Worm (Caenorhabditis elegans): ENCODE results near the gene F48A11.4.

DNA sequence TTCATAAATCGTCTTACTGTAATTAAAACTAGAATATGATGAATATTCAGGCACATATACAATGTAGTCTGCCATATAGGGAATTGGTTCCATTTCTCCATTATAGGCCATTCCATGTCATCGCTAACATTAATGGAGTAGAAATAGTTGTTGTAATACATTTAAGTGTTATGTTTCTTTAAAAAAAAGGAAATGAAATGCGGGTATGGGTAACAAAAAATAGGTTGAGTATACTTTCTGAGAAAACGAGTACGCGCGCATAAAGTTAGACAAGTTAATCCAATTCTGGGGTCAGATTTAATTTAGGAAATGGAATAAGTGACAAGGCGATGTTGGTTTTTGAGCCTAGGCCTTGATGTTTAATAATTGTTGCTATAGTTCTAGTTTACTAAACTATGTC lies 42.7 kb downstream of the F48A11.4 start, which contains the start of gene T01D1.7:
- no peak for TF ChIP-seq tbx-2 (tag; optimal IDR thresholded peaks at IDR 0.05)
- TF ChIP-seq nhr-11 (tag; optimal IDR thresholded peaks at IDR 0.05), result no peak
- no peak for TF ChIP-seq lin-15B (tag; optimal IDR thresholded peaks at IDR 0.05)
- TF ChIP-seq nhr-76 (tag; optimal IDR thresholded peaks at IDR 0.05), result no peak
- no peak for TF ChIP-seq jun-1 (tag; optimal IDR thresholded peaks at IDR 0.05)
- no peak for TF ChIP-seq ztf-4 (tag; optimal IDR thresholded peaks at IDR 0.05)
- no peak for TF ChIP-seq skn-1 (tag; optimal IDR thresholded peaks at IDR 0.05)
- TF ChIP-seq unc-39 (tag; optimal IDR thresholded peaks at IDR 0.05), result no peak
- no peak for TF ChIP-seq sea-2 (GFP tag; optimal IDR thresholded peaks at IDR 0.05)

Data from whole organism, L3 larva.